Worm (Caenorhabditis elegans): Measurements from ENCODE around the gene srh-276.

ce11 chrV:15550408-15550807 lies 21.2 kb downstream of the srh-276 start:
- TF ChIP-seq pag-3 (tag; optimal IDR thresholded peaks at IDR 0.05; ENCODE audit: borderline replicate concordance) (no peak), unc-86 (tag; optimal IDR thresholded peaks at IDR 0.05) (no peak), hlh-30 (tag; optimal IDR thresholded peaks at IDR 0.05; ENCODE audit: insufficient read depth) (no peak), pha-4 (tag; optimal IDR thresholded peaks at IDR 0.05) (no peak), lin-11 (tag; optimal IDR thresholded peaks at IDR 0.05) (no peak), ama-1 (optimal IDR thresholded peaks at IDR 0.05) (no peak), nhr-11 (tag; optimal IDR thresholded peaks at IDR 0.05) (no peak), rnt-1 (tag; optimal IDR thresholded peaks at IDR 0.05) (no peak)
